Fruit fly (Drosophila melanogaster) whole organism, embryonic: ENCODE results near the gene NPF.

ENCODE experiments used
- Bgb ChIP-seq: fragments of 200-800 bp; sonication (Bioruptor generic); IDR thresholded peaks from 2 replicates; pipeline ENCODE4 v1.3.6; 2022; ENCODE audit warnings: missing biosample characterization, missing genetic modification characterization; ENCODE audit not compliant: partially characterized antibody
- CG10267 ChIP-seq: fragments of 200-800 bp; sonication (Bioruptor generic); optimal IDR thresholded peaks from 2 replicates; lab custom pipeline; 2018; ENCODE audit warnings: missing biosample characterization, mild to moderate bottlenecking, missing genetic modification characterization, moderate library complexity
- CG11695 ChIP-seq: fragments of 200-800 bp; sonication (Bioruptor generic); IDR thresholded peaks from 3 replicates; pipeline ENCODE4 v1.3.6; 2022; ENCODE audit warnings: missing biosample characterization, missing genetic modification characterization
- CG11723 ChIP-seq: fragments of 200-800 bp; sonication (Bioruptor generic); optimal IDR thresholded peaks from 2 replicates; lab custom pipeline; 2017; ENCODE audit warnings: missing biosample characterization, mild to moderate bottlenecking, missing genetic modification characterization
- CG12104 ChIP-seq: fragments of 200-800 bp; sonication (Bioruptor generic); optimal IDR thresholded peaks from 3 replicates; lab custom pipeline; 2016; ENCODE audit warnings: missing biosample characterization, missing genetic modification characterization
- CG1233 ChIP-seq: fragments of 200-800 bp; sonication (Bioruptor generic); optimal IDR thresholded peaks from 4 replicates; lab custom pipeline; 2018; ENCODE audit warnings: missing biosample characterization, mild to moderate bottlenecking, missing genetic modification characterization
- CG14441 ChIP-seq: fragments of 200-800 bp; sonication (Bioruptor generic); IDR thresholded peaks from 2 replicates; pipeline ENCODE4 v1.3.6; 2022; ENCODE audit warnings: missing biosample characterization, missing genetic modification characterization
- CG1603 ChIP-seq: fragments of 200-800 bp; sonication (Bioruptor generic); optimal IDR thresholded peaks from 2 replicates; lab custom pipeline; 2019; ENCODE audit warnings: missing biosample characterization, mild to moderate bottlenecking, missing genetic modification characterization, moderate library complexity
- CG16779 ChIP-seq: fragments of 200-800 bp; sonication (Bioruptor generic); IDR thresholded peaks from 2 replicates; pipeline ENCODE4 v1.3.6; 2022; ENCODE audit warnings: missing biosample characterization, missing genetic modification characterization
- CG1792 ChIP-seq: fragments of 200-800 bp; sonication (Bioruptor generic); optimal IDR thresholded peaks from 2 replicates; lab custom pipeline; 2016; ENCODE audit warnings: missing biosample characterization, missing genetic modification characterization
- CG31365 ChIP-seq: fragments of 200-800 bp; sonication (Bioruptor generic); optimal IDR thresholded peaks from 2 replicates; lab custom pipeline; 2018; ENCODE audit warnings: missing biosample characterization, mild to moderate bottlenecking, missing genetic modification characterization
- CG32772 ChIP-seq: fragments of 200-800 bp; sonication (Bioruptor generic); IDR thresholded peaks from 2 replicates; pipeline ENCODE4 v1.3.6; 2022; ENCODE audit warnings: missing biosample characterization, missing genetic modification characterization
- CG4282 ChIP-seq: fragments of 200-800 bp; sonication (Bioruptor generic); optimal IDR thresholded peaks from 2 replicates; lab custom pipeline; 2016; ENCODE audit warnings: missing biosample characterization, missing genetic modification characterization
- CG4424 ChIP-seq: fragments of 200-800 bp; sonication (Bioruptor generic); optimal IDR thresholded peaks from 3 replicates; lab custom pipeline; 2016; ENCODE audit warnings: missing biosample characterization, missing genetic modification characterization
- CG4854 ChIP-seq: fragments of 200-800 bp; sonication (Bioruptor generic); optimal IDR thresholded peaks from 2 replicates; lab custom pipeline; 2016; ENCODE audit warnings: missing biosample characterization, missing genetic modification characterization, inconsistent platforms
- CG6175 ChIP-seq: fragments of 200-800 bp; sonication (Bioruptor generic); IDR thresholded peaks from 3 replicates; pipeline ENCODE4 v1.3.6; 2022; ENCODE audit warnings: missing biosample characterization, missing genetic modification characterization
- CG8290 ChIP-seq, 3 experiments: fragments of 200-800 bp; sonication (Bioruptor generic); optimal IDR thresholded peaks; 2 replicates each; lab custom pipeline; 2016 to 2019; ENCODE audit warnings: missing biosample characterization in 3 of 3, missing genetic modification characterization in 3 of 3, mild to moderate bottlenecking in 2 of 3, moderate library complexity in 1 of 3
- CG9817 ChIP-seq: fragments of 200-800 bp; sonication (Bioruptor generic); optimal IDR thresholded peaks from 2 replicates; lab custom pipeline; 2018; ENCODE audit warnings: missing biosample characterization, mild to moderate bottlenecking, missing genetic modification characterization, moderate library complexity
- CoRest ChIP-seq: fragments of 200-800 bp; sonication (Bioruptor generic); optimal IDR thresholded peaks from 3 replicates; lab custom pipeline; 2018; ENCODE audit warnings: missing biosample characterization, mild to moderate bottlenecking, missing genetic modification characterization, moderate library complexity
- CrebB ChIP-seq: fragments of 200-800 bp; sonication (Bioruptor generic); optimal IDR thresholded peaks from 3 replicates; lab custom pipeline; 2018; ENCODE audit warnings: missing biosample characterization, mild to moderate bottlenecking, missing genetic modification characterization
- HmgZ ChIP-seq: fragments of 200-800 bp; sonication (Bioruptor generic); optimal IDR thresholded peaks from 2 replicates; lab custom pipeline; 2018; ENCODE audit warnings: missing biosample characterization, mild to moderate bottlenecking, missing genetic modification characterization
- Hsf ChIP-seq: fragments of 200-800 bp; sonication (Bioruptor generic); optimal IDR thresholded peaks from 3 replicates; lab custom pipeline; 2016; ENCODE audit warnings: missing biosample characterization, missing genetic modification characterization
- Mad ChIP-seq: fragments of 200-800 bp; sonication (Bioruptor generic); optimal IDR thresholded peaks from 2 replicates; lab custom pipeline; 2016; ENCODE audit warnings: missing biosample characterization, missing genetic modification characterization
- Nf-YB ChIP-seq: fragments of 200-800 bp; sonication (Bioruptor generic); optimal IDR thresholded peaks from 3 replicates; lab custom pipeline; 2019; ENCODE audit warnings: missing biosample characterization, mild to moderate bottlenecking, missing genetic modification characterization, moderate library complexity
- Oli ChIP-seq: fragments of 200-800 bp; sonication (Bioruptor generic); optimal IDR thresholded peaks from 2 replicates; lab custom pipeline; 2018; ENCODE audit warnings: missing biosample characterization, mild to moderate bottlenecking, missing genetic modification characterization, moderate library complexity
- Opbp ChIP-seq: fragments of 200-800 bp; sonication (Bioruptor generic); IDR thresholded peaks from 3 replicates; pipeline ENCODE4 v1.3.6; 2022; ENCODE audit warnings: missing biosample characterization, missing genetic modification characterization; ENCODE audit not compliant: partially characterized antibody
- Sox100B ChIP-seq: fragments of 200-800 bp; sonication (Bioruptor generic); optimal IDR thresholded peaks from 3 replicates; lab custom pipeline; 2018; ENCODE audit warnings: missing biosample characterization, mild to moderate bottlenecking, missing genetic modification characterization
- Taf1 ChIP-seq: fragments of 200-800 bp; sonication (Bioruptor generic); IDR thresholded peaks from 2 replicates; pipeline ENCODE4 v1.3.6; 2022; ENCODE audit warnings: missing biosample characterization, missing genetic modification characterization
- ac ChIP-seq: fragments of 200-800 bp; sonication (Bioruptor generic); optimal IDR thresholded peaks from 3 replicates; lab custom pipeline; 2017; ENCODE audit warnings: missing biosample characterization, mild to moderate bottlenecking, missing genetic modification characterization
- ci ChIP-seq: fragments of 200-800 bp; sonication (Bioruptor generic); IDR thresholded peaks from 3 replicates; pipeline ENCODE4 v1.3.6; 2022; ENCODE audit warnings: missing biosample characterization, missing genetic modification characterization
- croc ChIP-seq: fragments of 200-800 bp; sonication (Bioruptor generic); conservative IDR thresholded peaks from 3 replicates; pipeline ENCODE4 v1.3.6; 2022; ENCODE audit warnings: missing biosample characterization, missing genetic modification characterization
- crp ChIP-seq, 2 experiments: fragments of 200-800 bp; sonication (Bioruptor generic); optimal IDR thresholded peaks; 2 replicates in 1 of 2; 3 replicates in 1 of 2; lab custom pipeline; 2017; ENCODE audit warnings: missing biosample characterization in 2 of 2, missing genetic modification characterization in 2 of 2, mild to moderate bottlenecking in 1 of 2, moderate library complexity in 1 of 2
- dati ChIP-seq: fragments of 200-800 bp; sonication (Bioruptor generic); IDR thresholded peaks from 2 replicates; pipeline ENCODE4 v1.3.6; 2022; ENCODE audit warnings: missing biosample characterization, missing genetic modification characterization
- dm ChIP-seq: fragments of 200-800 bp; sonication (Bioruptor generic); optimal IDR thresholded peaks from 3 replicates; lab custom pipeline; 2016; ENCODE audit warnings: missing biosample characterization, missing genetic modification characterization
- dmrt11E ChIP-seq: fragments of 200-800 bp; sonication (Bioruptor generic); optimal IDR thresholded peaks from 3 replicates; lab custom pipeline; 2018; ENCODE audit warnings: missing biosample characterization, mild to moderate bottlenecking, missing genetic modification characterization, moderate library complexity
- dmrt99B ChIP-seq: fragments of 200-800 bp; sonication (Bioruptor generic); optimal IDR thresholded peaks from 2 replicates; lab custom pipeline; 2018; ENCODE audit warnings: missing biosample characterization, mild to moderate bottlenecking, missing genetic modification characterization, moderate library complexity
- en ChIP-seq: fragments of 200-800 bp; sonication (Bioruptor generic); optimal IDR thresholded peaks from 2 replicates; lab custom pipeline; 2016; ENCODE audit warnings: missing biosample characterization, missing genetic modification characterization
- esg ChIP-seq: fragments of 200-800 bp; sonication (Bioruptor generic); conservative IDR thresholded peaks from 2 replicates; pipeline ENCODE4 v1.3.6; 2022; ENCODE audit warnings: missing biosample characterization, missing genetic modification characterization
- fd64A ChIP-seq: fragments of 200-800 bp; sonication (Bioruptor generic); optimal IDR thresholded peaks from 3 replicates; lab custom pipeline; 2018; ENCODE audit warnings: missing biosample characterization, mild to moderate bottlenecking, missing genetic modification characterization
- inv ChIP-seq: fragments of 200-800 bp; sonication (Bioruptor generic); IDR thresholded peaks from 2 replicates; pipeline ENCODE4 v1.3.6; 2022; ENCODE audit warnings: missing biosample characterization, missing genetic modification characterization; ENCODE audit not compliant: partially characterized antibody
- kay ChIP-seq: fragments of 200-800 bp; sonication (Bioruptor generic); optimal IDR thresholded peaks from 2 replicates; lab custom pipeline; 2016; ENCODE audit warnings: missing biosample characterization, missing genetic modification characterization
- maf-S ChIP-seq: fragments of 200-800 bp; sonication (Bioruptor generic); optimal IDR thresholded peaks from 2 replicates; lab custom pipeline; 2016; ENCODE audit warnings: missing biosample characterization, missing genetic modification characterization
- repo ChIP-seq: fragments of 200-800 bp; sonication (Bioruptor generic); optimal IDR thresholded peaks from 2 replicates; lab custom pipeline; 2016; ENCODE audit warnings: missing biosample characterization, missing genetic modification characterization
- sc ChIP-seq, 3 experiments: fragments of >200 bp in 2 of 3; fragments of 200-800 bp in 1 of 3; sonication (Bioruptor generic) in 1 of 3; optimal IDR thresholded peaks; 2 replicates in 2 of 3; 3 replicates in 1 of 3; lab custom pipeline; 2017; ENCODE audit warnings: mild to moderate bottlenecking in 1 of 3, missing biosample characterization in 1 of 3, missing genetic modification characterization in 1 of 3, missing genetic modification reagents in 1 of 3
- sd ChIP-seq: fragments of 200-800 bp; sonication (Bioruptor generic); optimal IDR thresholded peaks from 3 replicates; lab custom pipeline; 2018; ENCODE audit warnings: missing biosample characterization, mild to moderate bottlenecking, missing genetic modification characterization, moderate library complexity
- slp2 ChIP-seq: fragments of 200-800 bp; sonication (Bioruptor generic); optimal IDR thresholded peaks from 2 replicates; lab custom pipeline; 2016; ENCODE audit warnings: missing biosample characterization, missing genetic modification characterization
- toy ChIP-seq: fragments of 200-800 bp; sonication (Bioruptor generic); IDR thresholded peaks from 2 replicates; pipeline ENCODE4 v1.3.6; 2022; ENCODE audit warnings: missing biosample characterization, missing genetic modification characterization
- trem ChIP-seq: fragments of 200-800 bp; optimal IDR thresholded peaks from 3 replicates; lab custom pipeline; 2019; ENCODE audit warnings: missing biosample characterization, mild to moderate bottlenecking, missing genetic modification characterization, moderate library complexity
- zfh1 ChIP-seq: fragments of 200-800 bp; sonication (Bioruptor generic); IDR thresholded peaks from 3 replicates; pipeline ENCODE4 v1.3.6; 2022; ENCODE audit warnings: missing biosample characterization, missing genetic modification characterization

NPF gene

DNA sequence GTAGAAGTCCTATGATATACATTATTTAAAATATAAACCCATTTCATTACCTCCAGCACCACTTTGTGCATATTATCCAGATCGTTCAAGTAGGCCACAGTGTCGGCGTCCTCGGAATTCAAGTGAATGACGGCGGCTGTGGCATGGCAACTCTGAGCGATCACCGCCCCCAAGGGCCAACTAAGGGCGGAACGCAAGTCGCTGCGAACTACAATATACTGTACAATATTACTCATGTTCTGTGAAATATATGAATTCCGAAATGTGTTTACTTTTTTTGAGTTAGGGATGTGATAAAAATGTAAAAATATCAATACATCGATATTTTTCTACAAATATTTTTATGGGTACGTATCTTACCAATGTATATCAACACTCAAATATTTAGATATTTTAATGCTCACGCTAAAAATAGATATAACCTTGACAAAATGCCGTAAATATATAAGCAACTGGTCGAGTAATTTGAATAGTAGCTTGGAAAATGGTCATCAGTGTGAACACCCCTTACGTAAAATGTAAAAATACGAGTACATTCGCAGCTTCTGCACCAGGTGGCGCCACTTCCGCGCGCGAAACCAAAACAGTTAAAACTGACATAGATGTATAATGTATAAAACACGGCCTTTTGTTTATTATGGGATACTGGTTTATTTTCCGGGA, 35.4 kb upstream of the NPF start, which contains the start of gene CG14903 (continued):
- TF ChIP-seq slp2, result no peak
- TF ChIP-seq dm, result peak; percentile 27
- TF ChIP-seq fd64A, result no peak
- no peak for TF ChIP-seq CG4854 (GFP tag; lab: Kevin White, UChicago)
- TF ChIP-seq CG32772, result no peak
- TF ChIP-seq CG11695 (GFP tag; lab: Robert Waterston, UW), result no peak
- peak; percentile 2 for TF ChIP-seq kay (GFP tag; lab: Kevin White, UChicago)
- no peak for TF ChIP-seq CG4282
- TF ChIP-seq CG1233 (GFP tag; lab: Kevin White, UChicago), result no peak
- TF ChIP-seq HmgZ (tag; lab: Kevin White, UChicago), result peak; percentile 3
- no peak for TF ChIP-seq sc (optimal IDR thresholded peaks at IDR 0.05; lab: Kevin White, UChicago)
- TF ChIP-seq sc (GFP tag; optimal IDR thresholded peaks at IDR 0.05; lab: Kevin White, UChicago), result no peak
- peak; percentile 56; the same call in 2 of the 3 replicates for TF ChIP-seq Opbp (GFP tag; lab: Robert Waterston, UW)
- no peak for TF ChIP-seq ac
- peak; percentile 40 for TF ChIP-seq CG9817
- TF ChIP-seq CG4424 (GFP tag; lab: Kevin White, UChicago), result peak; percentile 39
- peak; percentile 53 for TF ChIP-seq inv (GFP tag; lab: Robert Waterston, UW)
- TF ChIP-seq CG8290 (GFP tag; optimal IDR thresholded peaks at IDR 0.05; lab: Kevin White, UChicago), result peak; percentile 48
- no peak for TF ChIP-seq CG8290 (tag; optimal IDR thresholded peaks at IDR 0.05; lab: Kevin White, UChicago)
- no peak for TF ChIP-seq Sox100B
- TF ChIP-seq CoRest (tag; lab: Kevin White, UChicago), result peak; percentile 64
- no peak for TF ChIP-seq toy (GFP tag; lab: Robert Waterston, UW)
- no peak for TF ChIP-seq CG31365 (tag; lab: Kevin White, UChicago)
- no peak for TF ChIP-seq CG1792
- no peak for TF ChIP-seq CG16779
- TF ChIP-seq en, result no peak
- TF ChIP-seq CG10267 (tag; lab: Kevin White, UChicago), result peak; percentile 50
- TF ChIP-seq crp (GFP tag; optimal IDR thresholded peaks at IDR 0.05; lab: Kevin White, UChicago), result no peak
- TF ChIP-seq CG14441 (GFP tag; lab: Robert Waterston, UW), result no peak
- TF ChIP-seq Hsf (GFP tag; lab: Kevin White, UChicago), result peak; percentile 47
- TF ChIP-seq croc (GFP tag; lab: Robert Waterston, UW), result no peak
- no peak for TF ChIP-seq CG12104 (GFP tag; lab: Kevin White, UChicago)
- TF ChIP-seq CG11723 (GFP tag; lab: Kevin White, UChicago), result no peak
- TF ChIP-seq zfh1 (GFP tag; lab: Robert Waterston, UW), result no peak
- TF ChIP-seq Mad (GFP tag; lab: Kevin White, UChicago), result no peak
- no peak for TF ChIP-seq CrebB (tag; lab: Kevin White, UChicago)
- TF ChIP-seq CG6175 (GFP tag; lab: Robert Waterston, UW), result no peak
- TF ChIP-seq dati, result no peak
- peak; percentile 37 for TF ChIP-seq dmrt11E
- TF ChIP-seq dmrt99B, result no peak
- TF ChIP-seq Bgb, result peak; percentile 78
- no peak for TF ChIP-seq Nf-YB
- TF ChIP-seq esg (GFP tag; lab: Robert Waterston, UW), result no peak
- no peak for TF ChIP-seq maf-S (GFP tag; lab: Kevin White, UChicago)
- TF ChIP-seq repo (GFP tag; lab: Kevin White, UChicago), result no peak
- peak; percentile 55 for TF ChIP-seq trem (tag; lab: Kevin White, UChicago)
- no peak for TF ChIP-seq Oli (tag; lab: Kevin White, UChicago)
- peak; percentile 32 for TF ChIP-seq CG1603 (tag; lab: Kevin White, UChicago)
- no peak for TF ChIP-seq Taf1 (GFP tag; lab: Robert Waterston, UW)
- no peak for TF ChIP-seq sd (tag; lab: Kevin White, UChicago)
- TF ChIP-seq ci (GFP tag; lab: Robert Waterston, UW), result no peak
